Worm (Caenorhabditis elegans): Measurements from ENCODE around the gene Y54G2A.19.

Gene Y54G2A.19

DNA sequence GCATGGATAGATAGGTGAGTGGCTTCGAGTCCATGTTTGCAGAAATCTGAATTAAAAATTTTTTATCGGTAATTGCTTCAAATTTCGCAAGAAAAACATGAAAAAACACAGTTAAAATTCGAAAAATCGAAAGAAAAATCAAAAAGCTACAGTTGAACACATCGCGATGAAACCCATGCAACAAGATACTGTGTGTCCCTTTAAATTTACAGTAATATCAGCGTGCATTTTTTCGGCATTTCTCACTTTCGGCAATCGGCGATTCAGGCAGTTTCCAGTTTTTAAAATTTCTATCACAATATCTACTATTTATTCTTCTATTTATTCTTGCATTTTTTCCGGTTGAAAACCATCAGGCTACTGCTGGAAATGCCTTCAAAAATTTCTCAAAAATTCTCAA, 27.7 kb upstream of the Y54G2A.19 start, which contains the start of gene fbxc-45 (continued):
- TF ChIP-seq nhr-27 (tag; optimal IDR thresholded peaks at IDR 0.05) (no peak), madf-10 (tag; optimal IDR thresholded peaks at IDR 0.05) (no peak), ztf-6 (GFP tag; IDR thresholded peaks at IDR 0.05) (no peak), K12H6.12 (tag; optimal IDR thresholded peaks at IDR 0.05) (no peak), chd-7 (tag; optimal IDR thresholded peaks at IDR 0.05) (no peak), snpc-1.3 (tag; optimal IDR thresholded peaks at IDR 0.05; ENCODE audit: insufficient read depth) (no peak), F33H1.4 (GFP tag; IDR thresholded peaks at IDR 0.05) (peak; percentile 80), athp-1 (tag; optimal IDR thresholded peaks at IDR 0.05) (no peak), ztf-18 (tag; optimal IDR thresholded peaks at IDR 0.05) (no peak), xnd-1 (tag; optimal IDR thresholded peaks at IDR 0.05) (peak; percentile 73), nfya-2 (GFP tag; IDR thresholded peaks at IDR 0.05) (no peak), C17E4.6 (GFP tag; IDR thresholded peaks at IDR 0.05) (no peak), attf-6 (GFP tag; IDR thresholded peaks at IDR 0.05) (no peak), Y56A3A.18 (GFP tag; IDR thresholded peaks at IDR 0.05) (no peak), hmg-1.2 (GFP tag; IDR thresholded peaks at IDR 0.05) (0 out of 2 replicates have a peak, but pooled peaks have one; percentile 5), F10E7.11 (tag; optimal IDR thresholded peaks at IDR 0.05) (no peak), ztf-22 (GFP tag; optimal IDR thresholded peaks at IDR 0.05) (no peak), pha-4 (tag; optimal IDR thresholded peaks at IDR 0.05) (no peak), dpl-1 (GFP tag; optimal IDR thresholded peaks at IDR 0.05) (no peak), F49E8.2 (tag; optimal IDR thresholded peaks at IDR 0.05; ENCODE audit: insufficient read depth) (no peak), F37B4.10 (GFP tag; IDR thresholded peaks at IDR 0.05) (no peak), fkh-3 (tag; optimal IDR thresholded peaks at IDR 0.05) (no peak), lin-26 (GFP tag; IDR thresholded peaks at IDR 0.05) (no peak), ztf-3 (GFP tag; optimal IDR thresholded peaks at IDR 0.05) (no peak), D2030.7 (GFP tag; IDR thresholded peaks at IDR 0.05) (peak; percentile 60; the same call in 1 of the 2 replicates), madf-8 (GFP tag; conservative IDR thresholded peaks at IDR 0.05) (no peak), hmg-20 (GFP tag; IDR thresholded peaks at IDR 0.05) (no peak), C06A6.2 (GFP tag; conservative IDR thresholded peaks at IDR 0.05) (no peak), ceh-79 (tag; optimal IDR thresholded peaks at IDR 0.05) (no peak), cebp-2 (GFP tag; IDR thresholded peaks at IDR 0.05) (no peak), zfh-2 (GFP tag; conservative IDR thresholded peaks at IDR 0.05) (no peak), aptf-2 (GFP tag; conservative IDR thresholded peaks at IDR 0.05) (no peak), lsy-27 (tag; optimal IDR thresholded peaks at IDR 0.05; ENCODE audit: borderline replicate concordance, insufficient read depth) (no peak), F57C9.4 (tag; optimal IDR thresholded peaks at IDR 0.05) (no peak), hrde-1 (tag; optimal IDR thresholded peaks at IDR 0.05; ENCODE audit: borderline replicate concordance) (no peak), ZK185.1 (tag; optimal IDR thresholded peaks at IDR 0.05; ENCODE audit: poor library complexity, severe bottlenecking) (no peak), ccch-3 (GFP tag; optimal IDR thresholded peaks at IDR 0.05) (no peak), mcd-1 (GFP tag; IDR thresholded peaks at IDR 0.05) (no peak), egl-44 (GFP tag; IDR thresholded peaks at IDR 0.05) (no peak), nhr-80 (tag; optimal IDR thresholded peaks at IDR 0.05) (no peak), nfya-1 (tag; optimal IDR thresholded peaks at IDR 0.05; ENCODE audit: borderline replicate concordance, insufficient read depth) (no peak), sptf-2 (GFP tag; optimal IDR thresholded peaks at IDR 0.05) (no peak), rec-8 (tag; optimal IDR thresholded peaks at IDR 0.05) (no peak), gei-17 (GFP tag; optimal IDR thresholded peaks at IDR 0.05) (no peak), lsl-1 (GFP tag; optimal IDR thresholded peaks at IDR 0.05) (peak; percentile 87), ets-4 (GFP tag; optimal IDR thresholded peaks at IDR 0.05) (no peak), tbx-9 (tag; optimal IDR thresholded peaks at IDR 0.05; ENCODE audit: borderline replicate concordance) (no peak)
